Fruit fly (Drosophila melanogaster) whole organism, wandering third instar larva: ENCODE results near the gene hiro.

ENCODE experiments used
- Abd-B ChIP-seq: fragments of >200 bp; optimal IDR thresholded peaks from 2 replicates; lab custom pipeline; 2017; ENCODE audit warnings: missing biosample characterization, missing genetic modification characterization
- CG32264 ChIP-seq: fragments of 200-800 bp; sonication (Bioruptor generic); optimal IDR thresholded peaks from 2 replicates; lab custom pipeline; 2016; ENCODE audit warnings: missing biosample characterization, missing genetic modification characterization
- CG9705 ChIP-seq: fragments of 200-800 bp; sonication (Bioruptor generic); optimal IDR thresholded peaks from 2 replicates; lab custom pipeline; 2018; ENCODE audit warnings: missing biosample characterization, mild to moderate bottlenecking, missing genetic modification characterization
- CrebA ChIP-seq: fragments of 200-800 bp; sonication (Bioruptor generic); optimal IDR thresholded peaks from 2 replicates; lab custom pipeline; 2016; ENCODE audit warnings: missing biosample characterization, mild to moderate bottlenecking, missing genetic modification characterization, borderline replicate concordance
- Dfd ChIP-seq: fragments of >200 bp; optimal IDR thresholded peaks from 2 replicates; lab custom pipeline; 2017; ENCODE audit warnings: missing biosample characterization, missing genetic modification characterization
- Dif ChIP-seq: fragments of 200-275, 200-300 bp; sonication (Bioruptor generic); optimal IDR thresholded peaks from 2 replicates; lab custom pipeline; 2018; ENCODE audit warnings: missing biosample characterization, missing genetic modification characterization; ENCODE audit not compliant: partially characterized antibody
- GATAd ChIP-seq: sonication (Bioruptor generic); optimal IDR thresholded peaks from 2 replicates; lab custom pipeline; 2016; ENCODE audit warnings: missing biosample characterization, missing genetic modification characterization
- HLH106 ChIP-seq: fragments of 200-800 bp; optimal IDR thresholded peaks from 3 replicates; lab custom pipeline; 2019; ENCODE audit warnings: missing biosample characterization, mild to moderate bottlenecking, missing genetic modification characterization, moderate library complexity
- Hnf4 ChIP-seq: fragments of 200-800 bp; sonication (Bioruptor generic); optimal IDR thresholded peaks from 2 replicates; lab custom pipeline; 2016; ENCODE audit warnings: missing biosample characterization, mild to moderate bottlenecking, missing genetic modification characterization
- Hr78 ChIP-seq: fragments of >200 bp; optimal IDR thresholded peaks from 2 replicates; lab custom pipeline; 2017; ENCODE audit warnings: missing biosample characterization, missing genetic modification characterization
- Hr83 ChIP-seq: fragments of 200-300 bp; sonication (Bioruptor generic); optimal IDR thresholded peaks from 2 replicates; lab custom pipeline; 2016; ENCODE audit warnings: missing biosample characterization, mild to moderate bottlenecking, missing genetic modification characterization, moderate library complexity; ENCODE audit not compliant: poor library complexity, severe bottlenecking
- Jra ChIP-seq: sonication (Bioruptor generic); optimal IDR thresholded peaks from 2 replicates; lab custom pipeline; 2016; ENCODE audit warnings: missing biosample characterization, missing genetic modification characterization
- Mio ChIP-seq: sonication (Bioruptor generic); optimal IDR thresholded peaks from 2 replicates; lab custom pipeline; 2016; ENCODE audit warnings: missing biosample characterization, missing genetic modification characterization
- Myc ChIP-seq: fragments of >200 bp; optimal IDR thresholded peaks from 2 replicates; lab custom pipeline; 2017
- N ChIP-seq: fragments of >200 bp; optimal IDR thresholded peaks from 2 replicates; lab custom pipeline; 2018; ENCODE audit warnings: missing biosample characterization, missing external identifiers, missing genetic modification characterization
- OdsH ChIP-seq: fragments of 200-800 bp; sonication (Bioruptor generic); optimal IDR thresholded peaks from 2 replicates; lab custom pipeline; 2016; ENCODE audit warnings: missing biosample characterization, mild to moderate bottlenecking, missing genetic modification characterization
- Rel ChIP-seq, 2 experiments: fragments of 200-800 bp; sonication (Bioruptor generic) in 1 of 2; optimal IDR thresholded peaks; 2 replicates in 1 of 2; 3 replicates in 1 of 2; lab custom pipeline; 2016 to 2019; ENCODE audit warnings: mild to moderate bottlenecking in 2 of 2, missing biosample characterization in 2 of 2, missing genetic modification characterization in 2 of 2, moderate library complexity in 1 of 2
- Sp1 ChIP-seq: fragments of 200-800 bp; sonication (Bioruptor generic); optimal IDR thresholded peaks from 3 replicates; lab custom pipeline; 2019; ENCODE audit warnings: missing biosample characterization, mild to moderate bottlenecking, missing genetic modification characterization, moderate library complexity
- Vsx2 ChIP-seq: fragments of 200-300, 225-300 bp; sonication (Bioruptor generic); optimal IDR thresholded peaks from 2 replicates; lab custom pipeline; 2018; ENCODE audit warnings: missing biosample characterization, missing genetic modification characterization; ENCODE audit not compliant: partially characterized antibody
- br ChIP-seq: fragments of 200-800 bp; sonication (Bioruptor generic); optimal IDR thresholded peaks from 2 replicates; lab custom pipeline; 2016; ENCODE audit warnings: missing biosample characterization, missing genetic modification characterization
- brk ChIP-seq: fragments of 200-800 bp; sonication (Bioruptor generic); optimal IDR thresholded peaks from 2 replicates; lab custom pipeline; 2016; ENCODE audit warnings: missing biosample characterization, mild to moderate bottlenecking, missing genetic modification characterization
- dl ChIP-seq, 2 experiments: fragments of 175-275, 200-275 bp in 1 of 2; fragments of 200-275 bp in 1 of 2; sonication (Bioruptor generic); optimal IDR thresholded peaks; lab custom pipeline; 2018; ENCODE audit warnings: mild to moderate bottlenecking in 2 of 2, missing biosample characterization in 2 of 2, missing genetic modification characterization in 2 of 2, moderate library complexity in 2 of 2; ENCODE audit not compliant: partially characterized antibody in 2 of 2, insufficient read depth in 1 of 2
- dmrt93B ChIP-seq: fragments of 200-800 bp; sonication (Bioruptor generic); optimal IDR thresholded peaks from 2 replicates; lab custom pipeline; 2018; ENCODE audit warnings: missing biosample characterization, mild to moderate bottlenecking, missing genetic modification characterization
- dsf ChIP-seq: sonication (Bioruptor generic); optimal IDR thresholded peaks from 2 replicates; lab custom pipeline; 2016; ENCODE audit warnings: missing biosample characterization, missing genetic modification characterization, borderline replicate concordance
- ey ChIP-seq: fragments of 200-800 bp; sonication (Bioruptor generic); optimal IDR thresholded peaks from 2 replicates; lab custom pipeline; 2016; ENCODE audit warnings: missing biosample characterization, missing genetic modification characterization
- foxo ChIP-seq, 2 experiments: fragments of 200-800 bp; sonication (Bioruptor generic); optimal IDR thresholded peaks; 2 replicates in 1 of 2; 3 replicates in 1 of 2; lab custom pipeline; 2016 to 2017; ENCODE audit warnings: missing biosample characterization in 2 of 2, missing genetic modification characterization in 2 of 2
- fru ChIP-seq: fragments of 200-800 bp; sonication (Bioruptor generic); optimal IDR thresholded peaks from 3 replicates; lab custom pipeline; 2016; ENCODE audit warnings: missing biosample characterization, mild to moderate bottlenecking, missing genetic modification characterization
- h ChIP-seq: fragments of 200-800 bp; sonication (Bioruptor generic); optimal IDR thresholded peaks from 3 replicates; lab custom pipeline; 2016; ENCODE audit warnings: missing biosample characterization, mild to moderate bottlenecking, missing genetic modification characterization
- jim ChIP-seq: fragments of 175-275, 200-325 bp; sonication (Bioruptor generic); optimal IDR thresholded peaks from 2 replicates; lab custom pipeline; 2016; ENCODE audit warnings: missing biosample characterization, mild to moderate bottlenecking, missing genetic modification characterization
- lola ChIP-seq: fragments of >200 bp; optimal IDR thresholded peaks from 2 replicates; lab custom pipeline; 2017; ENCODE audit warnings: missing biosample characterization, missing genetic modification characterization
- pan ChIP-seq: fragments of >200 bp; optimal IDR thresholded peaks from 2 replicates; lab custom pipeline; 2017
- psq ChIP-seq: fragments of 200-800 bp; sonication (Bioruptor generic); optimal IDR thresholded peaks from 3 replicates; lab custom pipeline; 2017; ENCODE audit warnings: missing biosample characterization, mild to moderate bottlenecking, missing genetic modification characterization, moderate library complexity
- rgr ChIP-seq: fragments of 200-800 bp; sonication (Bioruptor generic); optimal IDR thresholded peaks from 3 replicates; lab custom pipeline; 2016; ENCODE audit warnings: missing biosample characterization, mild to moderate bottlenecking, missing genetic modification characterization
- sage ChIP-seq: fragments of 200-800 bp; sonication (Bioruptor generic); optimal IDR thresholded peaks from 2 replicates; lab custom pipeline; 2016; ENCODE audit warnings: missing biosample characterization, mild to moderate bottlenecking, missing genetic modification characterization
- sv ChIP-seq: fragments of 200-800 bp; sonication (Bioruptor generic); optimal IDR thresholded peaks from 3 replicates; lab custom pipeline; 2016; ENCODE audit warnings: missing biosample characterization, missing genetic modification characterization
- tai ChIP-seq: sonication (Bioruptor generic); optimal IDR thresholded peaks from 2 replicates; lab custom pipeline; 2016; ENCODE audit warnings: missing biosample characterization, missing genetic modification characterization
- usp ChIP-seq: fragments of >200 bp; optimal IDR thresholded peaks from 2 replicates; lab custom pipeline; 2017; ENCODE audit warnings: missing biosample characterization, missing genetic modification characterization
- woc ChIP-seq: sonication (Bioruptor generic); optimal IDR thresholded peaks from 2 replicates; lab custom pipeline; 2016; ENCODE audit warnings: missing biosample characterization, mild to moderate bottlenecking, missing genetic modification characterization

hiro gene

dm6 chr3L:711839-712553 lies 24.2 kb upstream of the hiro start, which contains the start of gene CG13896:
TSS of gene CG13896 (minus strand) at chr3L:711850.
- TF ChIP-seq fru (GFP tag; lab: Kevin White, UChicago) = peak; percentile 87
- TF ChIP-seq Abd-B = no peak
- no peak for TF ChIP-seq dl (GFP tag; optimal IDR thresholded peaks at IDR 0.05; lab: Kevin White, UChicago; ENCODE audit: insufficient read depth in 1 of 2, partially characterized antibody in 2 of 2)
- TF ChIP-seq Sp1 = peak; percentile 32
- TF ChIP-seq Rel (GFP tag; optimal IDR thresholded peaks at IDR 0.05; lab: Kevin White, UChicago) = no peak
- TF ChIP-seq Rel (tag; optimal IDR thresholded peaks at IDR 0.05; lab: Kevin White, UChicago) = peak; percentile 19
- TF ChIP-seq foxo (GFP tag; optimal IDR thresholded peaks at IDR 0.05; lab: Kevin White, UChicago) = peak in 1 of 2 experiments; percentile 94
- TF ChIP-seq Jra (GFP tag; lab: Kevin White, UChicago) = peak; percentile 88
- TF ChIP-seq N (GFP tag; lab: Kevin White, UChicago) = no peak
- TF ChIP-seq CG32264 (GFP tag; lab: Kevin White, UChicago) = no peak
- peak; percentile 85 for TF ChIP-seq ey (GFP tag; lab: Kevin White, UChicago)
- no peak for TF ChIP-seq usp (GFP tag; lab: Kevin White, UChicago)
- TF ChIP-seq CrebA (GFP tag; lab: Kevin White, UChicago) = no peak
- no peak for TF ChIP-seq sage (GFP tag; lab: Kevin White, UChicago)
- peak; percentile 72 for TF ChIP-seq GATAd
- TF ChIP-seq psq (GFP tag; lab: Kevin White, UChicago) = peak; percentile 71
- peak; percentile 64 for TF ChIP-seq woc
- peak; percentile 69 for TF ChIP-seq dmrt93B (GFP tag; lab: Kevin White, UChicago)
- no peak for TF ChIP-seq Dfd (GFP tag; lab: Kevin White, UChicago)
- TF ChIP-seq Hnf4 (GFP tag; lab: Kevin White, UChicago) = peak; percentile 93
- TF ChIP-seq Vsx2 (GFP tag; lab: Kevin White, UChicago) = no peak
- TF ChIP-seq HLH106 (tag; lab: Kevin White, UChicago) = peak; percentile 73
- peak; percentile 56 for TF ChIP-seq Mio
- TF ChIP-seq tai (GFP tag; lab: Kevin White, UChicago) = peak; percentile 94
- TF ChIP-seq h = peak; percentile 89
- peak; percentile 44 for TF ChIP-seq CG9705
- peak; percentile 86 for TF ChIP-seq br (GFP tag; lab: Kevin White, UChicago)
- no peak for TF ChIP-seq Hr78 (GFP tag; lab: Kevin White, UChicago)
- TF ChIP-seq lola (GFP tag; lab: Kevin White, UChicago) = no peak
- TF ChIP-seq sv = peak; percentile 87
- TF ChIP-seq dsf (GFP tag; lab: Kevin White, UChicago) = peak; percentile 41
- peak; percentile 93 for TF ChIP-seq Myc (lab: Kevin White, UChicago)
- TF ChIP-seq brk (GFP tag; lab: Kevin White, UChicago) = peak; percentile 68
- no peak for TF ChIP-seq pan (lab: Kevin White, UChicago)
- peak; percentile 91 for TF ChIP-seq rgr (GFP tag; lab: Kevin White, UChicago)
- TF ChIP-seq Hr83 (GFP tag; lab: Kevin White, UChicago) = peak; percentile 98
- TF ChIP-seq OdsH (GFP tag; lab: Kevin White, UChicago) = peak; percentile 86
- TF ChIP-seq Dif (GFP tag; lab: Kevin White, UChicago) = no peak
- peak; percentile 86 for TF ChIP-seq jim (GFP tag; lab: Kevin White, UChicago)
- TF ChIP-seq, all 38 proteins: peak for 25

dm6 chr3L:710345-710822 lies 22.6 kb upstream of the hiro start, which contains the start of gene CkIIalpha-i3:
TSS of gene CkIIalpha-i3 (minus strand) at chr3L:710607.
- TF ChIP-seq brk (GFP tag; lab: Kevin White, UChicago) (no peak), OdsH (GFP tag; lab: Kevin White, UChicago) (no peak), Hr83 (GFP tag; lab: Kevin White, UChicago) (no peak), Myc (lab: Kevin White, UChicago) (peak; percentile 11), pan (lab: Kevin White, UChicago) (no peak), Abd-B (no peak), N (GFP tag; lab: Kevin White, UChicago) (no peak), tai (GFP tag; lab: Kevin White, UChicago) (peak; percentile 50), fru (GFP tag; lab: Kevin White, UChicago) (no peak), psq (GFP tag; lab: Kevin White, UChicago) (no peak), usp (GFP tag; lab: Kevin White, UChicago) (no peak)
